Worm (Caenorhabditis elegans): ENCODE results near the gene pros-1.

- no peak for TF ChIP-seq fkh-10 (GFP tag; optimal IDR thresholded peaks at IDR 0.05)
- no peak for TF ChIP-seq nhr-232 (tag; optimal IDR thresholded peaks at IDR 0.05)
- no peak for TF ChIP-seq ama-1 (optimal IDR thresholded peaks at IDR 0.05)
- no peak for TF ChIP-seq nhr-11 (tag; optimal IDR thresholded peaks at IDR 0.05)
- no peak for TF ChIP-seq elt-2 (tag; optimal IDR thresholded peaks at IDR 0.05)
- TF ChIP-seq C38D4.7 (GFP tag; optimal IDR thresholded peaks at IDR 0.05), result no peak
- TF ChIP-seq odd-2 (tag; optimal IDR thresholded peaks at IDR 0.05), result no peak
- no peak for TF ChIP-seq sox-2 (GFP tag; IDR thresholded peaks at IDR 0.05)
- TF ChIP-seq unc-86 (tag; optimal IDR thresholded peaks at IDR 0.05), result no peak
- TF ChIP-seq nfya-1 (tag; optimal IDR thresholded peaks at IDR 0.05), result no peak
- no peak for TF ChIP-seq ahr-1 (tag; optimal IDR thresholded peaks at IDR 0.05)
These were observed 44.3 kb downstream of the pros-1 start for ce11 chrIII:8111347-8111746.

All from whole organism, late embryonic.